Fruit fly (Drosophila melanogaster): Measurements from ENCODE around the gene eEF1alpha2.

The eEF1alpha2 gene

dm6 chr3R:31718168-31718565, 20.1 kb upstream of the eEF1alpha2 start:
- TF ChIP-seq CG11617 (GFP tag; optimal IDR thresholded peaks at IDR 0.05) (no peak), Mnt (GFP tag; optimal IDR thresholded peaks at IDR 0.05) (no peak), CG7101 (tag; optimal IDR thresholded peaks at IDR 0.05) (no peak), cic (GFP tag; optimal IDR thresholded peaks at IDR 0.05) (no peak), kay (GFP tag; ENCODE audit: borderline replicate concordance) (no peak)

- TF ChIP-seq CG7045 (GFP tag; optimal IDR thresholded peaks at IDR 0.05): no peak
- TF ChIP-seq CG33017 (tag; optimal IDR thresholded peaks at IDR 0.05): no peak
- TF ChIP-seq pad (GFP tag; optimal IDR thresholded peaks at IDR 0.05): no peak
- no peak for TF ChIP-seq Hr96 (GFP tag; optimal IDR thresholded peaks at IDR 0.05)
- no peak for TF ChIP-seq CG11617 (GFP tag; optimal IDR thresholded peaks at IDR 0.05)
- no peak for TF ChIP-seq cnc (optimal IDR thresholded peaks at IDR 0.05)
- no peak for TF ChIP-seq toe (GFP tag; optimal IDR thresholded peaks at IDR 0.05)
- no peak for TF ChIP-seq CG12768 (GFP tag; optimal IDR thresholded peaks at IDR 0.05)
- no peak for TF ChIP-seq Clk (GFP tag; optimal IDR thresholded peaks at IDR 0.05)
- TF ChIP-seq cic (GFP tag; optimal IDR thresholded peaks at IDR 0.05): no peak
- TF ChIP-seq CG5204 (GFP tag; optimal IDR thresholded peaks at IDR 0.05): no peak
- no peak for TF ChIP-seq Crg-1 (GFP tag; optimal IDR thresholded peaks at IDR 0.05)
- no peak for TF ChIP-seq CG7101 (tag; optimal IDR thresholded peaks at IDR 0.05)
- TF ChIP-seq bab1 (GFP tag; optimal IDR thresholded peaks at IDR 0.05): no peak
- TF ChIP-seq Mnt (GFP tag; optimal IDR thresholded peaks at IDR 0.05): no peak
- TF ChIP-seq CG14711 (tag; optimal IDR thresholded peaks at IDR 0.05): no peak
- no peak for TF ChIP-seq tj (GFP tag; optimal IDR thresholded peaks at IDR 0.05)
These were observed 19.3 kb upstream of the eEF1alpha2 start for dm6 chr3R:31718967-31719366.

DNA sequence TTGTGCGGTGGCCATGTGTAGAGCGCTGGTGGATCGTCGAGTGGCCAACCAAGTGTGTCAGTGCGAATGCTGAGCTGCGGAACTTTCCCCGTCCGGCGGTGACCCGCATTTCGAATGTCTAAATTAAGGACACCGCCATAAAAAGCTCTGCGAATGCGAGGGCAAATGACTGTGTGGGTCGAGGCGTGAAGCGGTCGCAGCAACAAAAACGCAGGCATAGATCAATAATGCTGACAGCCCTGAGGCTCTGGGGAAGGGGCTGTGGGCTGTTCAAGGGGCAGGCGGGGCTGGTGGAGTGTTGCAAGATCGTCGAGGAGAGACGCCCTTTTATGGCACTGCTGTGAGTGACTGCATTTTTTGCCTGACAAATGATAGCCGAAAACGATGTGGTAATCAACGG, 18.8 kb upstream of the eEF1alpha2 start:
- TF ChIP-seq tj (GFP tag; optimal IDR thresholded peaks at IDR 0.05) (no peak), cnc (optimal IDR thresholded peaks at IDR 0.05) (no peak), Clk (GFP tag; optimal IDR thresholded peaks at IDR 0.05) (no peak), CG1620 (GFP tag; optimal IDR thresholded peaks at IDR 0.05) (no peak), Hr96 (GFP tag; optimal IDR thresholded peaks at IDR 0.05) (no peak), CG12768 (GFP tag; optimal IDR thresholded peaks at IDR 0.05) (no peak), kay (GFP tag; ENCODE audit: borderline replicate concordance) (no peak), CG14711 (tag; optimal IDR thresholded peaks at IDR 0.05) (no peak), toe (GFP tag; optimal IDR thresholded peaks at IDR 0.05) (no peak), pad (GFP tag; optimal IDR thresholded peaks at IDR 0.05) (no peak), CG7045 (GFP tag; optimal IDR thresholded peaks at IDR 0.05) (no peak), CG5204 (GFP tag; optimal IDR thresholded peaks at IDR 0.05) (no peak), Mnt (GFP tag; optimal IDR thresholded peaks at IDR 0.05) (no peak), bab1 (GFP tag; optimal IDR thresholded peaks at IDR 0.05) (no peak), CG33017 (tag; optimal IDR thresholded peaks at IDR 0.05) (no peak), CG11617 (GFP tag; optimal IDR thresholded peaks at IDR 0.05) (no peak), Crg-1 (GFP tag; optimal IDR thresholded peaks at IDR 0.05) (no peak), CG7101 (tag; optimal IDR thresholded peaks at IDR 0.05) (no peak)

- TF ChIP-seq Crg-1 (GFP tag; optimal IDR thresholded peaks at IDR 0.05) (no peak), Clk (GFP tag; optimal IDR thresholded peaks at IDR 0.05) (no peak), kay (GFP tag; ENCODE audit: borderline replicate concordance) (no peak), CG1620 (GFP tag; optimal IDR thresholded peaks at IDR 0.05) (no peak), ovo (GFP tag; optimal IDR thresholded peaks at IDR 0.05) (no peak), CG11617 (GFP tag; optimal IDR thresholded peaks at IDR 0.05) (no peak)
These were observed 18.2 kb upstream of the eEF1alpha2 start for dm6 chr3R:31720112-31720511.

DNA sequence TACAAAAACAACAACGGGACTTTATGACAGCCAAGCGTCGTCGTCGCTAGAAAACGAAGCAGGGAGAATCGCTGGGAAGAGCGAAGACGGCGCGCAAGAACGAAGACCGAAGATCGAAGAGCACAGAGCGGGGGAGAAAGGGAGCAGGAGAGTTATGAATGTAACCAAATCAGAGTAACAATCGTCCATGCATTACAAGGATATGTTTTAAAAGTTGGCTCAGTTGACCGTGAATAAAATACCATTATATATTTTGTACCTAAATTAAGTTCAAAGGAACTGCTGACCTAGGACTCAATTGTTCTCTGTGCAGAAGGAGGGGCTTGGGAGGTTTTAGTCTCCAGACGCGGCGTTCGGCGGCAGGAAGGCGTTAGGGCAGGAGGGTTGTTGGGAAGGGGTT, 16.8 kb upstream of the eEF1alpha2 start:
- TF ChIP-seq cnc (optimal IDR thresholded peaks at IDR 0.05) (no peak), Crg-1 (GFP tag; optimal IDR thresholded peaks at IDR 0.05) (no peak), tj (GFP tag; optimal IDR thresholded peaks at IDR 0.05) (no peak), cic (GFP tag; optimal IDR thresholded peaks at IDR 0.05) (no peak), Clk (GFP tag; optimal IDR thresholded peaks at IDR 0.05) (no peak), CG14711 (tag; optimal IDR thresholded peaks at IDR 0.05) (no peak), CG33017 (tag; optimal IDR thresholded peaks at IDR 0.05) (no peak), CG11617 (GFP tag; optimal IDR thresholded peaks at IDR 0.05) (no peak), bab1 (GFP tag; optimal IDR thresholded peaks at IDR 0.05) (no peak), CG1620 (GFP tag; optimal IDR thresholded peaks at IDR 0.05) (no peak)

dm6 chr3R:31721958-31722357, 16.3 kb upstream of the eEF1alpha2 start:
- no peak for TF ChIP-seq Clk (GFP tag; optimal IDR thresholded peaks at IDR 0.05)

dm6 chr3R:31723206-31723933, 14.9 kb upstream of the eEF1alpha2 start:
- TF ChIP-seq cnc (optimal IDR thresholded peaks at IDR 0.05) (no peak), Crg-1 (GFP tag; optimal IDR thresholded peaks at IDR 0.05) (no peak), ovo (GFP tag; optimal IDR thresholded peaks at IDR 0.05) (peak; percentile 7), CG14711 (tag; optimal IDR thresholded peaks at IDR 0.05) (no peak), CG12768 (GFP tag; optimal IDR thresholded peaks at IDR 0.05) (no peak), pad (GFP tag; optimal IDR thresholded peaks at IDR 0.05) (peak; percentile 27), toe (GFP tag; optimal IDR thresholded peaks at IDR 0.05) (peak; percentile 39)
